Fruit fly (Drosophila melanogaster): ENCODE data around the gene CG3309.

The CG3309 gene

dm6 chrX:5329266-5329898 is at the start of gene CG3309, which contains the start of gene XRCC1:
Gene CG3309, minus strand, starts transcription at chrX:5329347.
Gene XRCC1, plus strand, starts transcription at chrX:5329876.
- TF ChIP-seq HLH106 (tag; optimal IDR thresholded peaks at IDR 0.05) = peak; percentile 52
- TF ChIP-seq CG32264 (GFP tag; optimal IDR thresholded peaks at IDR 0.05) = no peak
- TF ChIP-seq sage (GFP tag; optimal IDR thresholded peaks at IDR 0.05) = peak; percentile 20
- TF ChIP-seq CG9705 (GFP tag; optimal IDR thresholded peaks at IDR 0.05) = peak; percentile 10
- peak; percentile 7 for TF ChIP-seq Hr83 (GFP tag; optimal IDR thresholded peaks at IDR 0.05; ENCODE audit: poor library complexity, severe bottlenecking)
- TF ChIP-seq Vsx2 (GFP tag; optimal IDR thresholded peaks at IDR 0.05; ENCODE audit: partially characterized antibody) = no peak
- no peak for TF ChIP-seq Dfd (GFP tag; optimal IDR thresholded peaks at IDR 0.05)
- TF ChIP-seq dmrt93B (GFP tag; optimal IDR thresholded peaks at IDR 0.05) = peak; percentile 4
- peak; percentile 97 for TF ChIP-seq Myc (optimal IDR thresholded peaks at IDR 0.05)
- peak; percentile 80 for TF ChIP-seq woc (GFP tag; optimal IDR thresholded peaks at IDR 0.05)
- TF ChIP-seq psq (GFP tag; optimal IDR thresholded peaks at IDR 0.05) = peak; percentile 15
- no peak for TF ChIP-seq sv (GFP tag; optimal IDR thresholded peaks at IDR 0.05)
- TF ChIP-seq Sp1 (GFP tag; optimal IDR thresholded peaks at IDR 0.05) = peak; percentile 32
- TF ChIP-seq dsf (GFP tag; optimal IDR thresholded peaks at IDR 0.05; ENCODE audit: borderline replicate concordance) = peak; percentile 10
- TF ChIP-seq Rel (GFP tag; optimal IDR thresholded peaks at IDR 0.05) = no peak
- TF ChIP-seq Rel (tag; optimal IDR thresholded peaks at IDR 0.05) = peak; percentile 62
- TF ChIP-seq jim (GFP tag; optimal IDR thresholded peaks at IDR 0.05) = no peak
- peak; percentile 57 for TF ChIP-seq rgr (GFP tag; optimal IDR thresholded peaks at IDR 0.05)
- peak; percentile 1 for TF ChIP-seq ey (GFP tag; optimal IDR thresholded peaks at IDR 0.05)
- TF ChIP-seq OdsH (GFP tag; optimal IDR thresholded peaks at IDR 0.05) = peak; percentile 15
- peak; percentile 25 for TF ChIP-seq fru (GFP tag; optimal IDR thresholded peaks at IDR 0.05)
- peak; percentile 30 for TF ChIP-seq h (GFP tag; optimal IDR thresholded peaks at IDR 0.05)
- no peak for TF ChIP-seq usp (GFP tag; optimal IDR thresholded peaks at IDR 0.05)
- TF ChIP-seq foxo (GFP tag; optimal IDR thresholded peaks at IDR 0.05) = peak in 1 of 2 experiments; percentile 61

DNA sequence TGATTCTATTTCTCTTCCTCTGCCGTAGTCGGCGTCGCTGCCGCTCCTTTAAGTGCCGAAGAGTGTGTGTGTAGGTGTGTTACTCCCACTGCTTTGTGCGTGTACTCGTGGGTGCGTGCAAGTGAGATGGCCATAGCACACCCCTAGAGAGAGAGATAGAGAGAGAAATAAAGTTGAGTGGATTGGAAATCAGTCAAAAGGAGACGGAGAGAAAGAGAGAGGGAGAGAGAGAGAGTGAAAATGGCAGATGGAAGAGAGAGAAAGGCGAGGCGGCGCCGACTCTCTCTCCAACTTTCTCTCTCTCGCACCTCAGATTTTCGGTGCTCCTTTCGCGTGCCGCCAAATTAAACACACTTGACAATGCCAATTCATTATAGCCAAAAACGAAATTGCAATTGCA is 34.9 kb upstream of the CG3309 start:
- no peak for TF ChIP-seq CG9705 (GFP tag; optimal IDR thresholded peaks at IDR 0.05)
- TF ChIP-seq dsf (GFP tag; optimal IDR thresholded peaks at IDR 0.05; ENCODE audit: borderline replicate concordance) = no peak
- no peak for TF ChIP-seq Dif (GFP tag; optimal IDR thresholded peaks at IDR 0.05; ENCODE audit: partially characterized antibody)
- TF ChIP-seq fru (GFP tag; optimal IDR thresholded peaks at IDR 0.05) = no peak
- TF ChIP-seq Jra (GFP tag; optimal IDR thresholded peaks at IDR 0.05) = no peak
- TF ChIP-seq ey (GFP tag; optimal IDR thresholded peaks at IDR 0.05) = no peak
- TF ChIP-seq rgr (GFP tag; optimal IDR thresholded peaks at IDR 0.05) = no peak
- TF ChIP-seq Hr78 (GFP tag; optimal IDR thresholded peaks at IDR 0.05) = no peak
- no peak for TF ChIP-seq CG32264 (GFP tag; optimal IDR thresholded peaks at IDR 0.05)
- TF ChIP-seq Sp1 (GFP tag; optimal IDR thresholded peaks at IDR 0.05) = no peak
- no peak for TF ChIP-seq sv (GFP tag; optimal IDR thresholded peaks at IDR 0.05)
- TF ChIP-seq OdsH (GFP tag; optimal IDR thresholded peaks at IDR 0.05) = no peak
- no peak for TF ChIP-seq psq (GFP tag; optimal IDR thresholded peaks at IDR 0.05)
- no peak for TF ChIP-seq jim (GFP tag; optimal IDR thresholded peaks at IDR 0.05)
- TF ChIP-seq Hnf4 (GFP tag; optimal IDR thresholded peaks at IDR 0.05) = no peak
- no peak for TF ChIP-seq foxo (GFP tag; optimal IDR thresholded peaks at IDR 0.05)
- no peak for TF ChIP-seq sage (GFP tag; optimal IDR thresholded peaks at IDR 0.05)
- no peak for TF ChIP-seq Rel (GFP tag; optimal IDR thresholded peaks at IDR 0.05)
- TF ChIP-seq Rel (tag; optimal IDR thresholded peaks at IDR 0.05) = no peak
- TF ChIP-seq Mio (GFP tag; optimal IDR thresholded peaks at IDR 0.05) = no peak

dm6 chrX:5363116-5363515 is 34.0 kb upstream of the CG3309 start:
- TF ChIP-seq Dfd (GFP tag; optimal IDR thresholded peaks at IDR 0.05) (no peak), CrebA (GFP tag; optimal IDR thresholded peaks at IDR 0.05; ENCODE audit: borderline replicate concordance) (no peak)

- TF ChIP-seq pan (optimal IDR thresholded peaks at IDR 0.05) = no peak
- TF ChIP-seq Sp1 (GFP tag; optimal IDR thresholded peaks at IDR 0.05) = no peak
- no peak for TF ChIP-seq ey (GFP tag; optimal IDR thresholded peaks at IDR 0.05)
- no peak for TF ChIP-seq HLH106 (tag; optimal IDR thresholded peaks at IDR 0.05)
- no peak for TF ChIP-seq Vsx2 (GFP tag; optimal IDR thresholded peaks at IDR 0.05; ENCODE audit: partially characterized antibody)
- TF ChIP-seq sage (GFP tag; optimal IDR thresholded peaks at IDR 0.05) = no peak
- TF ChIP-seq dmrt93B (GFP tag; optimal IDR thresholded peaks at IDR 0.05) = no peak
- no peak for TF ChIP-seq usp (GFP tag; optimal IDR thresholded peaks at IDR 0.05)
- no peak for TF ChIP-seq psq (GFP tag; optimal IDR thresholded peaks at IDR 0.05)
- no peak for TF ChIP-seq Myc (optimal IDR thresholded peaks at IDR 0.05)
Measured at dm6 chrX:5358813-5359212, 29.7 kb upstream of the CG3309 start.
